Worm (Caenorhabditis elegans): ENCODE measurements around the gene daz-1.

The daz-1 gene

ce11 chrII:5481982-5482381 is 25.9 kb downstream of the daz-1 start, which contains the start of gene cal-8:
TSS of gene cal-8 (minus strand) at chrII:5482041.
- TF ChIP-seq mep-1 (tag; optimal IDR thresholded peaks at IDR 0.05) (no peak), egl-27 (tag; optimal IDR thresholded peaks at IDR 0.05) (no peak), zip-4 (GFP tag; optimal IDR thresholded peaks at IDR 0.05) (no peak), nhr-237 (tag; optimal IDR thresholded peaks at IDR 0.05) (no peak), C16A3.4 (tag; optimal IDR thresholded peaks at IDR 0.05) (no peak), tlp-1 (tag; optimal IDR thresholded peaks at IDR 0.05) (no peak), mdl-1 (tag; optimal IDR thresholded peaks at IDR 0.05) (no peak), nhr-20 (tag; optimal IDR thresholded peaks at IDR 0.05) (no peak), aha-1 (tag; optimal IDR thresholded peaks at IDR 0.05) (no peak)

DNA sequence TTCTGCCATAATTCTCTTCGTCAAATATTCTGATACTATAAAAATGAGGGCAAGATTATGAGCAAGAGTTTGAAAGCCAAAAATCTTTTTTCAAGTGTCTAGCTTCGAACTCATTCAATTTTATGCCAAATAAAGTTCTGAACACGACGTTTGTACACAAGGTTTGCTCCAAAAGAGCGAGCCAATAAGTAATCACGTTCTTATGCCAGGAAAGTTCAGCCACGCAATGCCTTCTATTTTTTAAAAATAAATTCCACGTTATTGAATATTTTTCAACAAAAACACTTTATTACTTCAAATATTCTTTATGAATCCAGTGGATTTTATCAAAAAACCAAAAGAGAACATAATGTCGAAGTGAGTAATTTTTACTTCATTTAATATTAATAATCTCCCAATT is 31.7 kb downstream of the daz-1 start, which contains the start of gene nep-5:
nep-5 (plus strand) TSS at position 301 of the 400 bp plus-strand sequence.
- TF ChIP-seq pqm-1 (tag; optimal IDR thresholded peaks at IDR 0.05) (no peak), unc-86 (tag; optimal IDR thresholded peaks at IDR 0.05) (no peak), efl-3 (GFP tag; optimal IDR thresholded peaks at IDR 0.05) (no peak), egl-13 (tag; optimal IDR thresholded peaks at IDR 0.05) (no peak), unc-98 (GFP tag; IDR thresholded peaks at IDR 0.05) (no peak), ceh-63 (GFP tag; optimal IDR thresholded peaks at IDR 0.05) (no peak), xbp-1 (tag; optimal IDR thresholded peaks at IDR 0.05) (no peak), ztf-4 (tag; optimal IDR thresholded peaks at IDR 0.05) (no peak), irx-1 (tag; optimal IDR thresholded peaks at IDR 0.05) (no peak), C34B4.2 (tag; optimal IDR thresholded peaks at IDR 0.05) (no peak)

ce11 chrII:5494405-5494804 is 38.3 kb downstream of the daz-1 start, which contains the start of gene F12A10.6:
TSS of gene F12A10.6 (minus strand) at chrII:5494505.
- TF ChIP-seq lin-39 (tag; optimal IDR thresholded peaks at IDR 0.05) (no peak), F16B12.6 (tag; optimal IDR thresholded peaks at IDR 0.05) (no peak), hlh-17 (GFP tag; optimal IDR thresholded peaks at IDR 0.05; ENCODE audit: borderline replicate concordance) (no peak), tbx-2 (tag; optimal IDR thresholded peaks at IDR 0.05) (no peak), grh-1 (GFP tag; IDR thresholded peaks at IDR 0.05) (no peak), unc-130 (tag; optimal IDR thresholded peaks at IDR 0.05) (no peak), ztf-4 (tag; optimal IDR thresholded peaks at IDR 0.05) (no peak), tlp-1 (tag; optimal IDR thresholded peaks at IDR 0.05) (no peak), nhr-84 (tag; optimal IDR thresholded peaks at IDR 0.05) (no peak), lin-14 (GFP tag; optimal IDR thresholded peaks at IDR 0.05) (no peak), C34B4.2 (tag; optimal IDR thresholded peaks at IDR 0.05) (no peak), nhr-20 (tag; optimal IDR thresholded peaks at IDR 0.05) (no peak), fkh-8 (tag; optimal IDR thresholded peaks at IDR 0.05) (no peak)

DNA sequence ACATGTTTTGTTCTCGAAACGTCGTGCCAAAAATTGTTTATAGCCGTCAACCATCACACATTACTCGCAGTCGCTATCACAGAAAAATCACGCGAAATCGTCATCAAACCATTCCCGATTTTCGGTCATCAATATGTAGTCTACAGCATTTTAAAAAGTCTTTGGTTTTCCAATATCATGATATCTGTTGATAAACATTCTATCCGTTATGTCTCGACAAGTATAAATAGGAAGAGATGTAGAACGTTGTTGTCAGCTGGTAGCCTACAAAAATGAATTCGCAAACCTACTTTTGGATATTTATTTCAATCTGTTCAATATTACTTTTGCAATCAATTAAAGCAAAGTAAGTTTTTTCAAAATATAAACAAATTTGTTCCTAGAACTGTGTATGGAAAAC is 40.3 kb downstream of the daz-1 start, which contains the start of gene F12A10.1:
F12A10.1 (plus strand) TSS at position 166 of the 400 bp plus-strand sequence.
- TF ChIP-seq nhr-85 (tag) (peak; percentile 60), zag-1 (tag; optimal IDR thresholded peaks at IDR 0.05) (no peak), elt-3 (tag; optimal IDR thresholded peaks at IDR 0.05) (peak in 2 of 6 experiments; percentile 1 to 62), nhr-12 (tag; optimal IDR thresholded peaks at IDR 0.05) (no peak), blmp-1 (tag; optimal IDR thresholded peaks at IDR 0.05) (peak; percentile 6), hlh-4 (tag; optimal IDR thresholded peaks at IDR 0.05) (no peak), lin-14 (GFP tag; optimal IDR thresholded peaks at IDR 0.05) (peak; percentile 43), nhr-20 (tag; optimal IDR thresholded peaks at IDR 0.05) (peak; percentile 52)

- TF ChIP-seq lin-13 (GFP tag; optimal IDR thresholded peaks at IDR 0.05) (no peak), nhr-85 (tag) (peak; percentile 26), aly-2 (tag; optimal IDR thresholded peaks at IDR 0.05) (no peak), tbx-2 (tag; optimal IDR thresholded peaks at IDR 0.05) (no peak), unc-62 (GFP tag; optimal IDR thresholded peaks at IDR 0.05) (no peak), mep-1 (tag; optimal IDR thresholded peaks at IDR 0.05) (no peak)
Observed at ce11 chrII:5497541-5497940, 41.4 kb downstream of the daz-1 start.

Data from whole organism, L1 larva.